Fruit fly (Drosophila melanogaster): Measurements from ENCODE around the gene ND-24.

DNA sequence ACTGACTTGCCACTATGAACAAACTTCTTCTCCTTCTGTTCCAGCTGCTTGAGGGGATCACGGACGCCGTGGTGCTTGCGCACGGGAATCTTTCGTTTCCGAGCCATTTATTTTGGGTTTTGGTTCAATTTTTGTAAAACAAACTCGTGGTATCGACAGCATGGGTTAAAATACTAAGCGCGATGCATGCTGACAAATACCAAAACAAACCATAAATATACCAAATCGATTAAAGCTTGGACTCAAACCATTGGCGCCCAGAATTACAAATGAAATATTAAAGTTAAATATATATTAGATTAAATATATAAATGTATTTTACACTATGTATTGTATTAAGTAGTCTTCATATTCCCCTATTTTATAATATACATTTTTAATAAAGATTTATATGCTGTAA lies 2.6 kb upstream of the ND-24 start, which contains the start of gene CG8326:
- TF ChIP-seq Myc (optimal IDR thresholded peaks at IDR 0.05), result no peak
- no peak for TF ChIP-seq ttk (optimal IDR thresholded peaks at IDR 0.05)
- no peak for TF ChIP-seq h (optimal IDR thresholded peaks at IDR 0.05)
- TF ChIP-seq insv (optimal IDR thresholded peaks at IDR 0.05), result no peak

Measured in Kc167 (cell line).